Fruit fly (Drosophila melanogaster) whole organism, wandering third instar larva: ENCODE results near the gene pinta.

Experiments used
- Abd-B ChIP-seq: fragments of >200 bp; optimal IDR thresholded peaks from 2 replicates; lab custom pipeline; 2017; ENCODE audit warnings: missing biosample characterization, missing genetic modification characterization
- CG32264 ChIP-seq: fragments of 200-800 bp; sonication (Bioruptor generic); optimal IDR thresholded peaks from 2 replicates; lab custom pipeline; 2016; ENCODE audit warnings: missing biosample characterization, missing genetic modification characterization
- CG9705 ChIP-seq: fragments of 200-800 bp; sonication (Bioruptor generic); optimal IDR thresholded peaks from 2 replicates; lab custom pipeline; 2018; ENCODE audit warnings: missing biosample characterization, mild to moderate bottlenecking, missing genetic modification characterization
- CrebA ChIP-seq: fragments of 200-800 bp; sonication (Bioruptor generic); optimal IDR thresholded peaks from 2 replicates; lab custom pipeline; 2016; ENCODE audit warnings: missing biosample characterization, mild to moderate bottlenecking, missing genetic modification characterization, borderline replicate concordance
- Dfd ChIP-seq: fragments of >200 bp; optimal IDR thresholded peaks from 2 replicates; lab custom pipeline; 2017; ENCODE audit warnings: missing biosample characterization, missing genetic modification characterization
- Dif ChIP-seq: fragments of 200-275, 200-300 bp; sonication (Bioruptor generic); optimal IDR thresholded peaks from 2 replicates; lab custom pipeline; 2018; ENCODE audit warnings: missing biosample characterization, missing genetic modification characterization; ENCODE audit not compliant: partially characterized antibody
- GATAd ChIP-seq: sonication (Bioruptor generic); optimal IDR thresholded peaks from 2 replicates; lab custom pipeline; 2016; ENCODE audit warnings: missing biosample characterization, missing genetic modification characterization
- HLH106 ChIP-seq: fragments of 200-800 bp; optimal IDR thresholded peaks from 3 replicates; lab custom pipeline; 2019; ENCODE audit warnings: missing biosample characterization, mild to moderate bottlenecking, missing genetic modification characterization, moderate library complexity
- Hnf4 ChIP-seq: fragments of 200-800 bp; sonication (Bioruptor generic); optimal IDR thresholded peaks from 2 replicates; lab custom pipeline; 2016; ENCODE audit warnings: missing biosample characterization, mild to moderate bottlenecking, missing genetic modification characterization
- Hr78 ChIP-seq: fragments of >200 bp; optimal IDR thresholded peaks from 2 replicates; lab custom pipeline; 2017; ENCODE audit warnings: missing biosample characterization, missing genetic modification characterization
- Hr83 ChIP-seq: fragments of 200-300 bp; sonication (Bioruptor generic); optimal IDR thresholded peaks from 2 replicates; lab custom pipeline; 2016; ENCODE audit warnings: missing biosample characterization, mild to moderate bottlenecking, missing genetic modification characterization, moderate library complexity; ENCODE audit not compliant: poor library complexity, severe bottlenecking
- Jra ChIP-seq: sonication (Bioruptor generic); optimal IDR thresholded peaks from 2 replicates; lab custom pipeline; 2016; ENCODE audit warnings: missing biosample characterization, missing genetic modification characterization
- Mio ChIP-seq: sonication (Bioruptor generic); optimal IDR thresholded peaks from 2 replicates; lab custom pipeline; 2016; ENCODE audit warnings: missing biosample characterization, missing genetic modification characterization
- Myc ChIP-seq: fragments of >200 bp; optimal IDR thresholded peaks from 2 replicates; lab custom pipeline; 2017
- N ChIP-seq: fragments of >200 bp; optimal IDR thresholded peaks from 2 replicates; lab custom pipeline; 2018; ENCODE audit warnings: missing biosample characterization, missing external identifiers, missing genetic modification characterization
- OdsH ChIP-seq: fragments of 200-800 bp; sonication (Bioruptor generic); optimal IDR thresholded peaks from 2 replicates; lab custom pipeline; 2016; ENCODE audit warnings: missing biosample characterization, mild to moderate bottlenecking, missing genetic modification characterization
- Rel ChIP-seq, 2 experiments: fragments of 200-800 bp; sonication (Bioruptor generic) in 1 of 2; optimal IDR thresholded peaks; 2 replicates in 1 of 2; 3 replicates in 1 of 2; lab custom pipeline; 2016 to 2019; ENCODE audit warnings: mild to moderate bottlenecking in 2 of 2, missing biosample characterization in 2 of 2, missing genetic modification characterization in 2 of 2, moderate library complexity in 1 of 2
- Sp1 ChIP-seq: fragments of 200-800 bp; sonication (Bioruptor generic); optimal IDR thresholded peaks from 3 replicates; lab custom pipeline; 2019; ENCODE audit warnings: missing biosample characterization, mild to moderate bottlenecking, missing genetic modification characterization, moderate library complexity
- Vsx2 ChIP-seq: fragments of 200-300, 225-300 bp; sonication (Bioruptor generic); optimal IDR thresholded peaks from 2 replicates; lab custom pipeline; 2018; ENCODE audit warnings: missing biosample characterization, missing genetic modification characterization; ENCODE audit not compliant: partially characterized antibody
- br ChIP-seq: fragments of 200-800 bp; sonication (Bioruptor generic); optimal IDR thresholded peaks from 2 replicates; lab custom pipeline; 2016; ENCODE audit warnings: missing biosample characterization, missing genetic modification characterization
- brk ChIP-seq: fragments of 200-800 bp; sonication (Bioruptor generic); optimal IDR thresholded peaks from 2 replicates; lab custom pipeline; 2016; ENCODE audit warnings: missing biosample characterization, mild to moderate bottlenecking, missing genetic modification characterization
- dl ChIP-seq, 2 experiments: fragments of 175-275, 200-275 bp in 1 of 2; fragments of 200-275 bp in 1 of 2; sonication (Bioruptor generic); optimal IDR thresholded peaks; lab custom pipeline; 2018; ENCODE audit warnings: mild to moderate bottlenecking in 2 of 2, missing biosample characterization in 2 of 2, missing genetic modification characterization in 2 of 2, moderate library complexity in 2 of 2; ENCODE audit not compliant: partially characterized antibody in 2 of 2, insufficient read depth in 1 of 2
- dmrt93B ChIP-seq: fragments of 200-800 bp; sonication (Bioruptor generic); optimal IDR thresholded peaks from 2 replicates; lab custom pipeline; 2018; ENCODE audit warnings: missing biosample characterization, mild to moderate bottlenecking, missing genetic modification characterization
- dsf ChIP-seq: sonication (Bioruptor generic); optimal IDR thresholded peaks from 2 replicates; lab custom pipeline; 2016; ENCODE audit warnings: missing biosample characterization, missing genetic modification characterization, borderline replicate concordance
- ey ChIP-seq: fragments of 200-800 bp; sonication (Bioruptor generic); optimal IDR thresholded peaks from 2 replicates; lab custom pipeline; 2016; ENCODE audit warnings: missing biosample characterization, missing genetic modification characterization
- foxo ChIP-seq, 2 experiments: fragments of 200-800 bp; sonication (Bioruptor generic); optimal IDR thresholded peaks; 2 replicates in 1 of 2; 3 replicates in 1 of 2; lab custom pipeline; 2016 to 2017; ENCODE audit warnings: missing biosample characterization in 2 of 2, missing genetic modification characterization in 2 of 2
- fru ChIP-seq: fragments of 200-800 bp; sonication (Bioruptor generic); optimal IDR thresholded peaks from 3 replicates; lab custom pipeline; 2016; ENCODE audit warnings: missing biosample characterization, mild to moderate bottlenecking, missing genetic modification characterization
- h ChIP-seq: fragments of 200-800 bp; sonication (Bioruptor generic); optimal IDR thresholded peaks from 3 replicates; lab custom pipeline; 2016; ENCODE audit warnings: missing biosample characterization, mild to moderate bottlenecking, missing genetic modification characterization
- lola ChIP-seq: fragments of >200 bp; optimal IDR thresholded peaks from 2 replicates; lab custom pipeline; 2017; ENCODE audit warnings: missing biosample characterization, missing genetic modification characterization
- pan ChIP-seq: fragments of >200 bp; optimal IDR thresholded peaks from 2 replicates; lab custom pipeline; 2017
- psq ChIP-seq: fragments of 200-800 bp; sonication (Bioruptor generic); optimal IDR thresholded peaks from 3 replicates; lab custom pipeline; 2017; ENCODE audit warnings: missing biosample characterization, mild to moderate bottlenecking, missing genetic modification characterization, moderate library complexity
- rgr ChIP-seq: fragments of 200-800 bp; sonication (Bioruptor generic); optimal IDR thresholded peaks from 3 replicates; lab custom pipeline; 2016; ENCODE audit warnings: missing biosample characterization, mild to moderate bottlenecking, missing genetic modification characterization
- sage ChIP-seq: fragments of 200-800 bp; sonication (Bioruptor generic); optimal IDR thresholded peaks from 2 replicates; lab custom pipeline; 2016; ENCODE audit warnings: missing biosample characterization, mild to moderate bottlenecking, missing genetic modification characterization
- sv ChIP-seq: fragments of 200-800 bp; sonication (Bioruptor generic); optimal IDR thresholded peaks from 3 replicates; lab custom pipeline; 2016; ENCODE audit warnings: missing biosample characterization, missing genetic modification characterization
- tai ChIP-seq: sonication (Bioruptor generic); optimal IDR thresholded peaks from 2 replicates; lab custom pipeline; 2016; ENCODE audit warnings: missing biosample characterization, missing genetic modification characterization
- usp ChIP-seq: fragments of >200 bp; optimal IDR thresholded peaks from 2 replicates; lab custom pipeline; 2017; ENCODE audit warnings: missing biosample characterization, missing genetic modification characterization
- woc ChIP-seq: sonication (Bioruptor generic); optimal IDR thresholded peaks from 2 replicates; lab custom pipeline; 2016; ENCODE audit warnings: missing biosample characterization, mild to moderate bottlenecking, missing genetic modification characterization

Gene pinta

dm6 chr3R:22436050-22436449, 11.3 kb upstream of the pinta start, which contains the start of gene CG13847:
Gene CG13847, minus strand, starts transcription at chr3R:22436150.
- TF ChIP-seq sv (GFP tag; lab: Kevin White, UChicago) (no peak), N (no peak), GATAd (no peak), ey (GFP tag; lab: Kevin White, UChicago) (no peak)

- TF ChIP-seq fru (GFP tag; lab: Kevin White, UChicago) = no peak
- no peak for TF ChIP-seq dsf (GFP tag; lab: Kevin White, UChicago)
- TF ChIP-seq ey (GFP tag; lab: Kevin White, UChicago) = no peak
- TF ChIP-seq Jra (GFP tag; lab: Kevin White, UChicago) = no peak
- TF ChIP-seq Dfd (GFP tag; lab: Kevin White, UChicago) = no peak
- no peak for TF ChIP-seq Myc (lab: Kevin White, UChicago)
- no peak for TF ChIP-seq sv (GFP tag; lab: Kevin White, UChicago)
- TF ChIP-seq OdsH = no peak
- no peak for TF ChIP-seq h
- no peak for TF ChIP-seq Hnf4 (GFP tag; lab: Kevin White, UChicago)
- no peak for TF ChIP-seq CrebA (GFP tag; lab: Kevin White, UChicago)
- no peak for TF ChIP-seq woc (GFP tag; lab: Kevin White, UChicago)
- no peak for TF ChIP-seq usp (GFP tag; lab: Kevin White, UChicago)
- no peak for TF ChIP-seq Mio (GFP tag; lab: Kevin White, UChicago)
- TF ChIP-seq Sp1 (GFP tag; lab: Kevin White, UChicago) = no peak
- TF ChIP-seq Rel (GFP tag; optimal IDR thresholded peaks at IDR 0.05; lab: Kevin White, UChicago) = no peak
- no peak for TF ChIP-seq Rel (tag; optimal IDR thresholded peaks at IDR 0.05; lab: Kevin White, UChicago)
Measured at dm6 chr3R:22432200-22432804, 7.6 kb upstream of the pinta start.

- TF ChIP-seq ey (GFP tag; lab: Kevin White, UChicago) (peak; percentile 37), foxo (GFP tag; optimal IDR thresholded peaks at IDR 0.05; lab: Kevin White, UChicago) (peak in 1 of 2 experiments; percentile 70), h (peak; percentile 51), sage (peak; percentile 41), sv (GFP tag; lab: Kevin White, UChicago) (no peak), br (GFP tag; lab: Kevin White, UChicago) (peak; percentile 40), rgr (GFP tag; lab: Kevin White, UChicago) (peak; percentile 58), Hr78 (GFP tag; lab: Kevin White, UChicago) (no peak), HLH106 (tag; lab: Kevin White, UChicago) (peak; percentile 36), psq (GFP tag; lab: Kevin White, UChicago) (peak; percentile 44), fru (GFP tag; lab: Kevin White, UChicago) (peak; percentile 39), OdsH (peak; percentile 61), Jra (GFP tag; lab: Kevin White, UChicago) (peak; percentile 33), N (no peak)
Measured at dm6 chr3R:22423996-22424395, 733 bp downstream of the pinta start.

- no peak for TF ChIP-seq dmrt93B (GFP tag; lab: Kevin White, UChicago)
- no peak for TF ChIP-seq Rel (GFP tag; optimal IDR thresholded peaks at IDR 0.05; lab: Kevin White, UChicago)
- TF ChIP-seq Rel (tag; optimal IDR thresholded peaks at IDR 0.05; lab: Kevin White, UChicago) = peak; percentile 47
- TF ChIP-seq fru (GFP tag; lab: Kevin White, UChicago) = peak; percentile 85
- no peak for TF ChIP-seq Abd-B (GFP tag; lab: Kevin White, UChicago)
- TF ChIP-seq Mio (GFP tag; lab: Kevin White, UChicago) = no peak
- TF ChIP-seq pan (lab: Kevin White, UChicago) = no peak
- TF ChIP-seq Hr83 (GFP tag; lab: Kevin White, UChicago) = peak; percentile 44
- TF ChIP-seq OdsH = peak; percentile 79
- TF ChIP-seq CG9705 (GFP tag; lab: Kevin White, UChicago) = peak; percentile 10
- TF ChIP-seq woc (GFP tag; lab: Kevin White, UChicago) = peak; percentile 67
- TF ChIP-seq N = no peak
- TF ChIP-seq Sp1 (GFP tag; lab: Kevin White, UChicago) = peak; percentile 70
- no peak for TF ChIP-seq lola (GFP tag; lab: Kevin White, UChicago)
- TF ChIP-seq rgr (GFP tag; lab: Kevin White, UChicago) = peak; percentile 83
- no peak for TF ChIP-seq brk
- peak; percentile 82 for TF ChIP-seq ey (GFP tag; lab: Kevin White, UChicago)
- no peak for TF ChIP-seq Hr78 (GFP tag; lab: Kevin White, UChicago)
- peak; percentile 84 for TF ChIP-seq HLH106 (tag; lab: Kevin White, UChicago)
- TF ChIP-seq Hnf4 (GFP tag; lab: Kevin White, UChicago) = no peak
- no peak for TF ChIP-seq CrebA (GFP tag; lab: Kevin White, UChicago)
- TF ChIP-seq sage = peak; percentile 35
- no peak for TF ChIP-seq Myc (lab: Kevin White, UChicago)
- TF ChIP-seq foxo (GFP tag; optimal IDR thresholded peaks at IDR 0.05; lab: Kevin White, UChicago) = peak; percentile 44 to 86
- no peak for TF ChIP-seq usp (GFP tag; lab: Kevin White, UChicago)
- peak; percentile 29 for TF ChIP-seq sv (GFP tag; lab: Kevin White, UChicago)
- no peak for TF ChIP-seq GATAd
- TF ChIP-seq dsf (GFP tag; lab: Kevin White, UChicago) = no peak
- no peak for TF ChIP-seq dl (GFP tag; optimal IDR thresholded peaks at IDR 0.05; lab: Kevin White, UChicago; ENCODE audit: insufficient read depth in 1 of 2, partially characterized antibody in 2 of 2)
- TF ChIP-seq Dif (GFP tag; lab: Kevin White, UChicago) = no peak
- peak; percentile 85 for TF ChIP-seq h
- TF ChIP-seq CG32264 (GFP tag; lab: Kevin White, UChicago) = peak; percentile 81
- no peak for TF ChIP-seq tai (GFP tag; lab: Kevin White, UChicago)
- no peak for TF ChIP-seq Jra (GFP tag; lab: Kevin White, UChicago)
- no peak for TF ChIP-seq Vsx2 (GFP tag; lab: Kevin White, UChicago)
- TF ChIP-seq br (GFP tag; lab: Kevin White, UChicago) = peak; percentile 76
Measured at dm6 chr3R:22421618-22422017, 3.1 kb downstream of the pinta start.
